Worm (Caenorhabditis elegans): ENCODE results near the gene K07F5.7.

ce11 chrIV:9889857-9890256 is 41.9 kb upstream of the K07F5.7 start, which contains the start of gene ttbk-3:
- TF ChIP-seq pha-2 (tag; optimal IDR thresholded peaks at IDR 0.05) (no peak), ama-1 (optimal IDR thresholded peaks at IDR 0.05) (no peak), sox-4 (tag; optimal IDR thresholded peaks at IDR 0.05) (no peak), tbx-2 (tag; optimal IDR thresholded peaks at IDR 0.05) (no peak), nhr-11 (tag; optimal IDR thresholded peaks at IDR 0.05) (no peak), unc-55 (GFP tag; optimal IDR thresholded peaks at IDR 0.05) (no peak), K09A11.1 (tag; optimal IDR thresholded peaks at IDR 0.05; ENCODE audit: insufficient read depth) (no peak), T23F11.4 (GFP tag; optimal IDR thresholded peaks at IDR 0.05) (no peak), fkh-10 (GFP tag; optimal IDR thresholded peaks at IDR 0.05) (no peak), ceh-22 (tag; optimal IDR thresholded peaks at IDR 0.05) (no peak)

All from whole organism, late embryonic.